Worm (Caenorhabditis elegans) whole organism, early embryonic: ENCODE measurements around the gene M163.5.

ENCODE experiments used
- B0310.2 ChIP-seq: sonication (generic microtip); optimal IDR thresholded peaks from 2 replicates; lab custom pipeline; 2016; ENCODE audit warnings: mild to moderate bottlenecking, missing genetic modification characterization, missing compliant biosample characterization
- F13C5.2 ChIP-seq: sonication (generic microtip); optimal IDR thresholded peaks from 2 replicates; lab custom pipeline; 2017; ENCODE audit warnings: mild to moderate bottlenecking, missing genetic modification characterization, inconsistent platforms, missing compliant biosample characterization
- aly-1 ChIP-seq: sonication (generic microtip); optimal IDR thresholded peaks from 2 replicates; lab custom pipeline; 2016; ENCODE audit warnings: missing genetic modification characterization, missing compliant biosample characterization
- ama-1 ChIP-seq: fragments of 150-350 bp; optimal IDR thresholded peaks from 2 replicates; lab custom pipeline; 2014
- ceh-13 ChIP-seq: fragments of 200-800 bp; sonication (Bioruptor generic); optimal IDR thresholded peaks from 2 replicates; lab custom pipeline; 2018; ENCODE audit warnings: mild to moderate bottlenecking, missing genetic modification characterization, missing compliant biosample characterization
- ceh-36 ChIP-seq: sonication (generic microtip); optimal IDR thresholded peaks from 2 replicates; lab custom pipeline; 2016; ENCODE audit warnings: missing genetic modification characterization, inconsistent platforms, missing compliant biosample characterization
- ets-7 ChIP-seq: sonication (generic microtip); optimal IDR thresholded peaks from 2 replicates; lab custom pipeline; 2016; ENCODE audit warnings: missing genotype, missing genetic modification characterization, missing compliant biosample characterization
- flt-1 ChIP-seq: fragments of 200-800 bp; sonication (Bioruptor generic); IDR thresholded peaks from 2 replicates; pipeline ENCODE4 v1.3.6; 2022; ENCODE audit warnings: missing genetic modification characterization, missing compliant biosample characterization
- hmbx-1 ChIP-seq: sonication (generic microtip); optimal IDR thresholded peaks from 2 replicates; lab custom pipeline; 2016; ENCODE audit warnings: mild to moderate bottlenecking, missing genetic modification characterization, missing compliant biosample characterization
- hmg-4 ChIP-seq: fragments of 200-800 bp; sonication (Bioruptor generic); optimal IDR thresholded peaks from 2 replicates; lab custom pipeline; 2018; ENCODE audit warnings: mild to moderate bottlenecking, missing genetic modification characterization, missing compliant biosample characterization
- hnd-1 ChIP-seq: sonication (generic microtip); optimal IDR thresholded peaks from 2 replicates; lab custom pipeline; 2016; ENCODE audit warnings: missing genetic modification characterization, missing compliant biosample characterization
- pes-1 ChIP-seq: fragments of 200-800 bp; sonication (Bioruptor generic); IDR thresholded peaks from 2 replicates; pipeline ENCODE4 v1.3.6; 2022; ENCODE audit warnings: missing genetic modification reagents, missing genetic modification characterization, missing compliant biosample characterization
- scrt-1 ChIP-seq: fragments of 200-800 bp; sonication (Bioruptor generic); IDR thresholded peaks from 2 replicates; pipeline ENCODE4 v1.3.6; 2022; ENCODE audit warnings: missing genetic modification characterization, missing compliant biosample characterization
- sea-1 ChIP-seq: fragments of 200-800 bp; sonication (Bioruptor generic); conservative IDR thresholded peaks from 2 replicates; pipeline ENCODE4 v1.3.6; 2022; ENCODE audit warnings: missing genetic modification characterization, missing compliant biosample characterization
- tbx-11 ChIP-seq: fragments of 200-800 bp; sonication (Bioruptor generic); IDR thresholded peaks from 2 replicates; pipeline ENCODE4 v1.3.6; 2022; ENCODE audit warnings: missing genetic modification characterization, missing compliant biosample characterization
- tbx-37 ChIP-seq: fragments of 200-800 bp; sonication (Bioruptor generic); conservative IDR thresholded peaks from 2 replicates; pipeline ENCODE4 v1.3.6; 2022; ENCODE audit warnings: missing genetic modification reagents, missing genetic modification characterization, missing compliant biosample characterization
- tra-4 ChIP-seq: sonication (generic microtip); optimal IDR thresholded peaks from 2 replicates; lab custom pipeline; 2017; ENCODE audit warnings: missing genetic modification characterization, missing compliant biosample characterization

The M163.5 gene

DNA sequence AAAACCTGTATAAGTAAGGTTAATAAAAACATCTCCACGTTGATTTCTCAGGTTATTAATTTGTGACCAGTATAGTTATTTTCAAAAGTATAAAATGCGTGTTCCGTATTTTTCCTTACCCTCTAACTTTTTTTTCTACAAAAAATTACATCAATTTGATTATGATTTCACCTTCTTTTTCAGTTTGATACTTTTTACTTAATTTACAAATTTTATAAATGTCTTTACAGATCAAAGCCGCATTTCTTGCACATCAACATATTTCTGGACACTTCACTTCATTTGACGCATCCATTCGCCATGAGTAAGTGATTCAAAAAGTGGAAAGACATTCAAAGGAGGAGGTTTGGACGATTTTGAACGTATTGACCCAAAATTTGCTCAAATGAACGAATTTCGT lies 13.4 kb upstream of the M163.5 start, which contains the start of gene Y66C5A.2:
Gene Y66C5A.2, plus strand, starts transcription at position 301 of the 400 bp plus-strand sequence.
- no peak for TF ChIP-seq hnd-1 (tag; lab: Kevin White, UChicago)
- TF ChIP-seq tra-4 (tag; lab: Kevin White, UChicago), result no peak
- no peak for TF ChIP-seq tbx-37
- TF ChIP-seq flt-1, result no peak
- no peak for TF ChIP-seq scrt-1
- no peak for TF ChIP-seq tbx-11 (GFP tag; lab: Robert Waterston, UW)
- no peak for TF ChIP-seq ama-1
- TF ChIP-seq ets-7 (tag; lab: Kevin White, UChicago), result no peak
- TF ChIP-seq ceh-36 (tag; lab: Kevin White, UChicago), result no peak
- no peak for TF ChIP-seq sea-1 (GFP tag; lab: Robert Waterston, UW)

ce11 chrX:14464513-14464912 lies 9.3 kb upstream of the M163.5 start, which contains the start of gene M163.7:
M163.7 (plus strand) TSS chrX:14464813.
- no peak for TF ChIP-seq tbx-11 (GFP tag; lab: Robert Waterston, UW)
- no peak for TF ChIP-seq ets-7 (tag; lab: Kevin White, UChicago)
- no peak for TF ChIP-seq pes-1 (GFP tag; lab: Robert Waterston, UW)
- TF ChIP-seq hmg-4 (GFP tag; lab: Kevin White, UChicago), result no peak
- no peak for TF ChIP-seq aly-1 (tag; lab: Kevin White, UChicago)

DNA sequence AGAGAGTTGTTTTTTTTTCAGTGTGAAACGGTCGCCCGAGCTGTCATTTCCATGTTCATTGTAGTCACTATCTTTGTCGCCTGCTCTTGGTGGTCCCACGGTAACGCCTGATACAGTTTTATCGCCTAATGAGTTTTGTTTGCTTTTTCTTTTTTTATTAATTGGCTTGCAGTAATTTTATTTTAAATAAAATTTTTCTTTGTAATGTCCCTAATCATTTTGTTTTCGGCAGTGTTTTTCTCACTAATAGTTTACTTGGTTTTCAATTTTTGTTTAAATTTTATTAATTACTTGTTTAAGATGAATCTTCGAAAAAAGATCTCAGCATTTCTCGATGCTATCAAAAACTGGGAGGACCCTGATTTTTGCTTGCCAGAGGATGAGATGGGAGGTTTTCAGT lies 8.2 kb upstream of the M163.5 start, which contains the start of gene M163.22:
Gene M163.22, plus strand, starts transcription at position 301 of the 400 bp plus-strand sequence.
- no peak for TF ChIP-seq ama-1
- TF ChIP-seq tbx-37, result no peak
- TF ChIP-seq tbx-11 (GFP tag; lab: Robert Waterston, UW), result no peak
- TF ChIP-seq sea-1 (GFP tag; lab: Robert Waterston, UW), result no peak
- no peak for TF ChIP-seq scrt-1
- TF ChIP-seq B0310.2, result no peak
- TF ChIP-seq flt-1, result no peak
- TF ChIP-seq hmbx-1 (tag; lab: Kevin White, UChicago), result no peak
- no peak for TF ChIP-seq pes-1 (GFP tag; lab: Robert Waterston, UW)
- TF ChIP-seq ceh-36 (tag; lab: Kevin White, UChicago), result no peak
- no peak for TF ChIP-seq F13C5.2 (tag; lab: Kevin White, UChicago)
- TF ChIP-seq ets-7 (tag; lab: Kevin White, UChicago), result no peak
- no peak for TF ChIP-seq hnd-1 (tag; lab: Kevin White, UChicago)

DNA sequence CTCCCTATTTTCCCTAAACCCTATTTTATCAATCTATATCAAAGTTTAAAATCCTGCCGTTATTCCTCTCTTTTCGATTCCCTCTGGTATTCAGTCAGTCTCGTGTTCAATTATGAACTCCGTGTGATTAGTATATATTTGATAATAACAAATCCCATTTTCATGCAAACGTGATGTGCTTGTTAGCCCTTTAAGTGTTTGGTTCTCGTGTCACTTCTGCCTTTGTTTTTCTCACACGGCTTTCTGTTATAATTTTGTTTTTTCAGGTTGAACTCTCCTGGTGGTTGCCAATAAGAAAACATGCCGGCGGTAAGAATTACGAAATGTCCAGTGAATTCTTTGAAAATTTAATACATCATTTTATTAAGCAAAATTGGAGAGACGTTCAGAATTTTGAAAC lies 7.3 kb upstream of the M163.5 start, which contains the start of gene M163.21:
Gene M163.21, plus strand, starts transcription at position 301 of the 400 bp plus-strand sequence.
- TF ChIP-seq hmbx-1 (tag; lab: Kevin White, UChicago) (no peak), tra-4 (tag; lab: Kevin White, UChicago) (no peak), ets-7 (tag; lab: Kevin White, UChicago) (no peak), flt-1 (no peak), B0310.2 (no peak), tbx-37 (no peak), ceh-13 (GFP tag; lab: Kevin White, UChicago) (no peak)

- TF ChIP-seq aly-1 (tag; lab: Kevin White, UChicago), result no peak
- no peak for TF ChIP-seq sea-1 (GFP tag; lab: Robert Waterston, UW)
- TF ChIP-seq ama-1, result no peak
- no peak for TF ChIP-seq B0310.2
- TF ChIP-seq ceh-13 (GFP tag; lab: Kevin White, UChicago), result no peak
- no peak for TF ChIP-seq scrt-1
These were observed 4.6 kb upstream of the M163.5 start, which contains the start of gene M163.9 for ce11 chrX:14469284-14469683. M163.9 (plus strand) TSS chrX:14469584.

DNA sequence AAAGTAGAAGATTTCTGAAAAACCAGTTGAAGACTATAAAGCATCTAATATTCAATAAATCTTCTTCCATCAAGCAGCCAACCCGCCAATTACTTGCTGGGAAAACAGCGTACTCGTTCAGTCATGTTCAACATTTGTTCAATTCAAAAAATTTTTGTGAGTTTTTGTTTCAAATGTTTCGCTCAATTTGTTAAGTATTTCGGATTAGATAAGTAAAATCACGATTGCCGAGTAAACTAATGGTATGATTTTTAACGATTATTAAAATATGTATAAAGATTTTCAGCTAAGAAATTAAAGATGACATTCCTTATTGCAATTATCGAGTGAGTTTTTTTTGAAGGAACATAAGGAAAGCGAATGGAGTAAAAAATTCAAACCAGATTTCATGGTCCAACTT lies 3.2 kb upstream of the M163.5 start, which contains the start of gene M163.10:
Gene M163.10, plus strand, starts transcription at position 301 of the 400 bp plus-strand sequence.
- TF ChIP-seq F13C5.2 (tag; lab: Kevin White, UChicago), result no peak
- no peak for TF ChIP-seq tbx-37
- TF ChIP-seq aly-1 (tag; lab: Kevin White, UChicago), result no peak
- no peak for TF ChIP-seq hmg-4 (GFP tag; lab: Kevin White, UChicago)
- no peak for TF ChIP-seq ceh-13 (GFP tag; lab: Kevin White, UChicago)
- TF ChIP-seq pes-1 (GFP tag; lab: Robert Waterston, UW), result no peak
- no peak for TF ChIP-seq tra-4 (tag; lab: Kevin White, UChicago)
- no peak for TF ChIP-seq flt-1
- TF ChIP-seq scrt-1, result no peak
- TF ChIP-seq B0310.2, result no peak
- no peak for TF ChIP-seq ets-7 (tag; lab: Kevin White, UChicago)
- TF ChIP-seq hnd-1 (tag; lab: Kevin White, UChicago), result no peak
- TF ChIP-seq tbx-11 (GFP tag; lab: Robert Waterston, UW), result no peak
- no peak for TF ChIP-seq sea-1 (GFP tag; lab: Robert Waterston, UW)
- TF ChIP-seq hmbx-1 (tag; lab: Kevin White, UChicago), result no peak
- no peak for TF ChIP-seq ama-1
- TF ChIP-seq ceh-36 (tag; lab: Kevin White, UChicago), result no peak

DNA sequence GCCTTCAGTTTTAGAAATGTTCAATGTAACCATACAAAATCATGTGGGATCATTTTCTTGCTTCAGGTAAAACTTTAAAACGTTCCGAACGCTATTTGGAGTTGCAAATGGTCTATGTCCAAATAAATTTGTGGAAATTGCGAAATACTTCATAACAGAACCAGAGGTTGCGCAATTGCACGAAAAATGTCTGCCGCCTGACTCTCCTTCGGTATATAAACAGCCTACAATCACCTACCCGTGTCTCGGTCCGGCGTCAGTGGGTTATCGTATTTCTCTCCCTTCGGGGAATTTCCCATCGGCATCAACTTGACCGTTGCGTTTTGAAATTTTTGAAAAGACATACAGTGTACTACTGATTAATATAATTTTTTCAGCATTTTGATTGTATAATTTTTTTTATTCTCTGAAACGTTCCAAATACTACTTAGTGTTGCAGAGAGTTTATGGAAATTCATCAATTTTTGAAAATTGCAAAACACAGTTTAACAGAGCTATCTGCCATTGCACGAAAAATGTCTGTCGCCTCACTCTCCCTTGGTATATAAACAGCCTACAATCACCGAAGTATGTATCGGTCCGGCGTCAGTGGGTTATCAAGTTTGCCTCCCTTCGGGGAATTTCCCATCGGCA lies 2.9 kb downstream of the M163.5 start:
- TF ChIP-seq ceh-13 (GFP tag; lab: Kevin White, UChicago) (no peak), hmg-4 (GFP tag; lab: Kevin White, UChicago) (no peak), ceh-36 (tag; lab: Kevin White, UChicago) (no peak), sea-1 (GFP tag; lab: Robert Waterston, UW) (no peak), hmbx-1 (tag; lab: Kevin White, UChicago) (no peak), tbx-37 (no peak), hnd-1 (tag; lab: Kevin White, UChicago) (no peak), flt-1 (no peak), B0310.2 (no peak), ets-7 (tag; lab: Kevin White, UChicago) (no peak), scrt-1 (no peak), aly-1 (tag; lab: Kevin White, UChicago) (no peak), ama-1 (no peak), tbx-11 (GFP tag; lab: Robert Waterston, UW) (no peak), pes-1 (GFP tag; lab: Robert Waterston, UW) (no peak), F13C5.2 (tag; lab: Kevin White, UChicago) (no peak), tra-4 (tag; lab: Kevin White, UChicago) (no peak)
